Worm (Caenorhabditis elegans) whole organism, L3 larva: ENCODE results near the gene clec-255.

Experiments used
- ama-1 ChIP-seq: fragments of 150-350 bp; optimal IDR thresholded peaks from 2 replicates; lab custom pipeline; 2018
- ceh-16 ChIP-seq: sonication (generic microtip); optimal IDR thresholded peaks from 2 replicates; lab custom pipeline; 2017; ENCODE audit warnings: missing biosample characterization, missing genetic modification characterization
- ceh-28 ChIP-seq: fragments of 150-350 bp; optimal IDR thresholded peaks from 2 replicates; lab custom pipeline; 2014; ENCODE audit warnings: missing biosample characterization, missing genetic modification reagents, missing genetic modification characterization
- ceh-9 ChIP-seq: sonication (generic microtip); optimal IDR thresholded peaks from 2 replicates; lab custom pipeline; 2018; ENCODE audit warnings: missing biosample characterization, missing genetic modification characterization
- egl-27 ChIP-seq: sonication (generic microtip); optimal IDR thresholded peaks from 4 replicates; lab custom pipeline; 2017; ENCODE audit warnings: missing biosample characterization, missing genetic modification reagents, missing genetic modification characterization
- egl-5 ChIP-seq: fragments of 150-350 bp; optimal IDR thresholded peaks from 2 replicates; lab custom pipeline; 2017; ENCODE audit warnings: missing biosample characterization, missing genetic modification reagents, missing genetic modification characterization, inconsistent platforms
- elt-1 ChIP-seq: fragments of 150-350 bp; optimal IDR thresholded peaks from 2 replicates; lab custom pipeline; 2014; ENCODE audit warnings: missing biosample characterization, missing genetic modification characterization
- elt-2 ChIP-seq: sonication (generic microtip); optimal IDR thresholded peaks from 2 replicates; lab custom pipeline; 2016; ENCODE audit warnings: missing genetic modification reagents, mild to moderate bottlenecking, missing genetic modification characterization, missing compliant biosample characterization
- elt-3 ChIP-seq, 3 experiments: fragments of 150-350 bp in 1 of 3; sonication (generic microtip) in 2 of 3; optimal IDR thresholded peaks; 2 replicates in 2 of 3; 4 replicates in 1 of 3; lab custom pipeline; 2014 to 2017; ENCODE audit warnings: missing biosample characterization in 3 of 3, missing genetic modification characterization in 3 of 3
- eor-1 ChIP-seq, 2 experiments: fragments of 150-350 bp; optimal IDR thresholded peaks; 2 replicates each; lab custom pipeline; 2014 to 2018; ENCODE audit warnings: missing biosample characterization in 2 of 2, missing genetic modification characterization in 2 of 2
- fkh-10 ChIP-seq: sonication (generic microtip); optimal IDR thresholded peaks from 2 replicates; lab custom pipeline; 2017; ENCODE audit warnings: missing biosample characterization, missing genetic modification reagents, missing genetic modification characterization
- fos-1 ChIP-seq: fragments of 150-350 bp; optimal IDR thresholded peaks from 2 replicates; lab custom pipeline; 2014; ENCODE audit warnings: missing biosample characterization, missing genetic modification characterization
- hmg-11 ChIP-seq: sonication (generic microtip); optimal IDR thresholded peaks from 2 replicates; lab custom pipeline; 2016; ENCODE audit warnings: missing genetic modification characterization, missing compliant biosample characterization
- jun-1 ChIP-seq: fragments of 150-350 bp; optimal IDR thresholded peaks from 2 replicates; lab custom pipeline; 2014; ENCODE audit warnings: missing biosample characterization, missing genetic modification reagents, missing genetic modification characterization
- lin-15B ChIP-seq: fragments of 150-350 bp; optimal IDR thresholded peaks from 2 replicates; lab custom pipeline; 2014; ENCODE audit warnings: missing biosample characterization, missing genetic modification characterization
- mdl-1 ChIP-seq: fragments of 150-350 bp; optimal IDR thresholded peaks from 2 replicates; lab custom pipeline; 2014; ENCODE audit warnings: missing biosample characterization, missing genetic modification characterization
- mml-1 ChIP-seq: fragments of 150-350 bp; sonication (generic microtip); optimal IDR thresholded peaks from 3 replicates; lab custom pipeline; 2014; ENCODE audit warnings: missing biosample characterization, missing genetic modification characterization
- nhr-11 ChIP-seq: fragments of 150-350 bp; optimal IDR thresholded peaks from 2 replicates; lab custom pipeline; 2014; ENCODE audit warnings: missing biosample characterization, missing genetic modification characterization
- nhr-12 ChIP-seq: fragments of 150-350 bp; optimal IDR thresholded peaks from 2 replicates; lab custom pipeline; 2014; ENCODE audit warnings: missing biosample characterization, missing genetic modification characterization
- nhr-237 ChIP-seq: fragments of 150-350 bp; optimal IDR thresholded peaks from 2 replicates; lab custom pipeline; 2014; ENCODE audit warnings: missing biosample characterization, missing genetic modification characterization
- nhr-25 ChIP-seq: sonication (generic microtip); optimal IDR thresholded peaks from 2 replicates; lab custom pipeline; 2017; ENCODE audit warnings: missing biosample characterization, missing genetic modification characterization
- nhr-28 ChIP-seq: fragments of 150-350 bp; optimal IDR thresholded peaks from 2 replicates; lab custom pipeline; 2014; ENCODE audit warnings: missing biosample characterization, missing genetic modification characterization
- nhr-43 ChIP-seq: sonication (generic microtip); optimal IDR thresholded peaks from 2 replicates; lab custom pipeline; 2016; ENCODE audit warnings: mild to moderate bottlenecking, missing genetic modification characterization, missing compliant biosample characterization; ENCODE audit not compliant: poor library complexity, severe bottlenecking
- nhr-67 ChIP-seq: fragments of 150-350 bp; optimal IDR thresholded peaks from 2 replicates; lab custom pipeline; 2014; ENCODE audit warnings: missing biosample characterization, missing genetic modification characterization
- nhr-76 ChIP-seq: fragments of 150-350 bp; sonication (generic microtip); optimal IDR thresholded peaks from 5 replicates; lab custom pipeline; 2014; ENCODE audit warnings: missing biosample characterization, missing genetic modification characterization
- pha-4 ChIP-seq: fragments of 150-350 bp; optimal IDR thresholded peaks from 2 replicates; lab custom pipeline; 2014; ENCODE audit warnings: missing biosample characterization, missing genetic modification reagents, missing genetic modification characterization
- pqm-1 ChIP-seq: fragments of 150-350 bp; optimal IDR thresholded peaks from 2 replicates; lab custom pipeline; 2017; ENCODE audit warnings: missing biosample characterization, missing genetic modification characterization, inconsistent platforms
- sea-2 ChIP-seq: fragments of 150-350 bp; sonication (generic microtip); optimal IDR thresholded peaks from 4 replicates; lab custom pipeline; 2014; ENCODE audit warnings: missing biosample characterization, missing genetic modification reagents, missing genetic modification characterization
- skn-1 ChIP-seq: fragments of 150-350 bp; optimal IDR thresholded peaks from 2 replicates; lab custom pipeline; 2014; ENCODE audit warnings: missing biosample characterization, missing genetic modification characterization
- snpc-4 ChIP-seq: fragments of 150-350 bp; optimal IDR thresholded peaks from 2 replicates; lab custom pipeline; 2014; ENCODE audit warnings: missing biosample characterization, missing genetic modification characterization
- unc-39 ChIP-seq: sonication (generic microtip); optimal IDR thresholded peaks from 4 replicates; lab custom pipeline; 2017; ENCODE audit warnings: missing biosample characterization, missing genetic modification characterization
- zag-1 ChIP-seq: fragments of 150-350 bp; optimal IDR thresholded peaks from 2 replicates; lab custom pipeline; 2014; ENCODE audit warnings: missing biosample characterization, missing genetic modification characterization
- ztf-4 ChIP-seq: fragments of 150-350 bp; optimal IDR thresholded peaks from 2 replicates; lab custom pipeline; 2014; ENCODE audit warnings: missing biosample characterization, missing genetic modification characterization

Gene clec-255

ce11 chrV:18803260-18803659, 32.7 kb upstream of the clec-255 start, which contains the start of gene C54E10.10:
Gene C54E10.10, minus strand, starts transcription at chrV:18803360.
- TF ChIP-seq lin-15B (tag; lab: Kevin White, UChicago) (no peak), fkh-10 (GFP tag; lab: Kevin White, UChicago) (no peak), sea-2 (no peak), nhr-76 (tag; lab: Kevin White, UChicago) (no peak), elt-3 (tag; optimal IDR thresholded peaks at IDR 0.05; lab: Kevin White, UChicago) (no peak), nhr-28 (tag; lab: Kevin White, UChicago) (no peak), nhr-67 (no peak), mdl-1 (tag; lab: Kevin White, UChicago) (no peak), ceh-16 (tag; lab: Kevin White, UChicago) (no peak), hmg-11 (tag; lab: Kevin White, UChicago) (no peak), ztf-4 (no peak), zag-1 (tag; lab: Kevin White, UChicago) (no peak), mml-1 (no peak), nhr-12 (tag; lab: Kevin White, UChicago) (no peak), unc-39 (tag; lab: Kevin White, UChicago) (no peak), jun-1 (no peak), nhr-11 (no peak), eor-1 (tag; optimal IDR thresholded peaks at IDR 0.05; lab: Kevin White, UChicago) (no peak), ceh-9 (no peak), egl-27 (tag; lab: Kevin White, UChicago) (no peak)

DNA sequence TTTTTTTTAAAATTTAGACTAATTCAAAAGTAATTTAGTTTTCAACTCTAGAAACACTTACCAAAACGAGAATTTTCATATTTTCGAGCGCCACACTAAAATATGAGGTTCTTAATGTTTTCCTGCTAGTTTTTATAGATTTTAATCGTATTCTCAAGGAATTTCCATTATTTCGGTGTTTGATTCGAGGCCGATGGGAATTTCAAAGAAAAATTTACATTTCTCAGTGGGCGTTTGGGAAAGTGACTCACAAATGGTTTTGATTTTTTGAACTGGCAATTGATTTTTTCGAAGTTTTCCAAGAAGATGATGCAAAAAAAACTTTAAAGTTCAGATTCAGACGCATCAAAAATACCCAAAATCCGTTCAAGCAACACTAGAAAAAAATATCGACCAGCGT, 31.6 kb upstream of the clec-255 start, which contains the start of gene C54E10.11:
TSS of gene C54E10.11 (minus strand) at position 101 of the 400 bp plus-strand sequence.
- TF ChIP-seq fkh-10 (GFP tag; lab: Kevin White, UChicago), result no peak
- TF ChIP-seq, all 47 proteins: peak for 0

DNA sequence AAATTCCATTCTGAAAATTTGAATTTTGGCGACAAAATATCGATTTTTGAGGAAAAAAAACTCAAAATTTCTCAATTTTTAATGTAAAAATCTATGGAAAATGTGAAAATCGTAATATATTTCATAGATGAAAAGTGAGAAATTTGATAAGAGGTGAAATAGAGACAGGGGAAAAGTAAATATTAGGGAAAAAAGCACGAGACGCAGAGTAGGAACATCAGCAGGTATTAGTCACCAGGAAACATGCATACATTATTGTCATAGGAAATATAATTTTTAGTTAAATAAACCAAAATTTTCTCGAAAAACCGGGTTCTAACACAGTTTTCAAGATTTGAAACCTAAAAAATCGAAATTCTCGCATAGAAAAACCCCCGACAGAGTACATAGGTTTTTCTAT, 30.3 kb upstream of the clec-255 start, which contains the start of gene nhr-170:
TSS of gene nhr-170 (minus strand) at position 16 of the 400 bp plus-strand sequence.
- TF ChIP-seq nhr-76 (tag; lab: Kevin White, UChicago) (no peak), nhr-12 (tag; lab: Kevin White, UChicago) (no peak), mml-1 (no peak), elt-1 (tag; lab: Kevin White, UChicago) (no peak), zag-1 (tag; lab: Kevin White, UChicago) (no peak), pha-4 (peak; percentile 80)
- TF ChIP-seq, all 47 proteins: peak for 1

DNA sequence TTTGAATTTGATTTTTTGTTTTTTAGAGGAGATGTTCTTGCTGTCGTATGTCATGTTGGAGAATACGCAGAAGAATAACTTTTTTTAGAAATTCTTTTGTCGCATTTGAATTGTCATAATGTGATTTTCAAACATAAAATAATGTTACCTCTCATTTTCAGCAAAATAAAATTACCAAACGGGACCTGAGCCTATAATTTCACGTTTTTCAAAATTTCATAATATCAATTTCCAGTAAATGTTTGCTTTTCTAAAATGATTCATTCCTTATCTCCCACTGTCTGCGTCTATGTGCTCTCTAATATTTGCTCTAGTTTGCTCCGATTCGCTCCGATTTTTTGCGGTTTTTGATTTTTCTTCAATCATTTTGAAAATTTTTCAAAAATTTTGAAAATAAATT, 20.1 kb upstream of the clec-255 start, which contains the start of gene nhr-231:
TSS of gene nhr-231 (plus strand) at position 301 of the 400 bp plus-strand sequence.
- TF ChIP-seq ceh-9, result no peak
- peak; percentile 29 for TF ChIP-seq pha-4

ce11 chrV:18787417-18787918, 16.9 kb upstream of the clec-255 start, which contains the start of gene Y17D7B.2:
Gene Y17D7B.2, plus strand, starts transcription at chrV:18787739.
- peak; percentile 0 for TF ChIP-seq elt-2
- TF ChIP-seq egl-27 (tag; lab: Kevin White, UChicago), result no peak

DNA sequence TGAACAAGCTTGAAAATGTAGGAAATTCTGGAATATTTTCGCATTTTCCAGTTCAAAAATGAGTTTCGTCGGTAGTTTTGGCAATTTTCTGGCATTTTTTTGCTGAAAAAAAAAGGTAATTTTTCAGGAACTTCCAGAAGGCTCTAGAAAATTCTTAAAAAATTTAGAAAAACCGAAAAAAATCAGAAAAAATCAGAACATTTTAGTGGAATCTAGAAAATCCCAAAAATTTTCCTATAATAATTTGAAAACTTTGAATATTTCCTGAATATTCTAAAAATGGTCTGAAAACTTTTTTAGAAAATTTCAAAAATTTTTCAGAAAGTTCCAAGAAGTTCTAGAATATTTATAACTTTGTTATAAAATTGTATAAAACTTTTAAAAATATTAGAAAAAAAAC, 16.2 kb upstream of the clec-255 start, which contains the start of gene Y17D7B.3:
TSS of gene Y17D7B.3 (minus strand) at position 101 of the 400 bp plus-strand sequence.
- TF ChIP-seq eor-1 (tag; optimal IDR thresholded peaks at IDR 0.05; lab: Kevin White, UChicago), result no peak
- TF ChIP-seq nhr-43 (tag; lab: Kevin White, UChicago), result no peak
- no peak for TF ChIP-seq ceh-28 (tag; lab: Kevin White, UChicago)
- TF ChIP-seq pqm-1, result no peak
- TF ChIP-seq hmg-11 (tag; lab: Kevin White, UChicago), result no peak
- TF ChIP-seq pha-4, result no peak
- no peak for TF ChIP-seq lin-15B (tag; lab: Kevin White, UChicago)
- TF ChIP-seq snpc-4 (tag; lab: Kevin White, UChicago), result no peak
- no peak for TF ChIP-seq fos-1 (tag; lab: Kevin White, UChicago)
- TF ChIP-seq nhr-237 (tag; lab: Kevin White, UChicago), result no peak
- TF ChIP-seq nhr-25 (tag; lab: Kevin White, UChicago), result no peak
- no peak for TF ChIP-seq ama-1
- no peak for TF ChIP-seq egl-5
- TF ChIP-seq skn-1 (tag; lab: Kevin White, UChicago), result no peak
- TF ChIP-seq ztf-4, result no peak
